Fruit fly (Drosophila melanogaster): ENCODE measurements around the gene Tmc.

DNA sequence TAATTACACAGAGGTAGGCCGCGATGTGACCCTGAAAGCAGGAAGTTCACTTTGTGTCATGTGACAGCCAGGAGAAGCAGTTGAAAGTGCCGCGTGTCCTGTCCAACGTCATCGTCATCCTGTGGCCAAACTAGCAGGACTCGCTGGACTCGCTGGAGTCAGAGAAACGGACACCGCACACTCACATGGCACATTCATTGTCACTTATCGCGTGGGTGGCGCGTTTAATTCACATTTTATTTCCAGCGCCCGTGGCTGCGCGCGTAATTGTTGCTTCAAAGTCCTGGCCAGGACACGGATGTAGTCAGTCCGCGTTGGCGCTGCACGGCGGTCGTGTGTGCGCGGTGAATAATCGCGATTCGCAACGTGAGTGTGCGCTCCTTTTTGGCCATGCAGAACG is at the start of gene Tmc:
- TF ChIP-seq CG12768 (GFP tag; optimal IDR thresholded peaks at IDR 0.05), result no peak
- TF ChIP-seq CG1620 (GFP tag; optimal IDR thresholded peaks at IDR 0.05), result no peak
- TF ChIP-seq CG7045 (GFP tag; optimal IDR thresholded peaks at IDR 0.05), result no peak
- no peak for TF ChIP-seq Hr96 (GFP tag; optimal IDR thresholded peaks at IDR 0.05)
- no peak for TF ChIP-seq Mnt (GFP tag; optimal IDR thresholded peaks at IDR 0.05)
- no peak for TF ChIP-seq kay (GFP tag; ENCODE audit: borderline replicate concordance)
